Fruit fly (Drosophila melanogaster) whole organism, embryonic: ENCODE measurements around the gene Ppcs.

Experiments
- Ada2b ChIP-seq: fragments of 200-800 bp; sonication (Bioruptor generic); IDR thresholded peaks from 2 replicates; pipeline ENCODE4 v1.3.6; 2022; ENCODE audit warnings: missing biosample characterization, missing genetic modification characterization
- Adf1 ChIP-seq: fragments of 200-800 bp; sonication (Bioruptor generic); IDR thresholded peaks from 2 replicates; pipeline ENCODE4 v1.3.6; 2022; ENCODE audit warnings: missing biosample characterization, missing genetic modification characterization
- B-H2 ChIP-seq: fragments of 200-800 bp; sonication (Bioruptor generic); optimal IDR thresholded peaks from 2 replicates; lab custom pipeline; 2018; ENCODE audit warnings: missing biosample characterization, mild to moderate bottlenecking, missing genetic modification characterization
- Bteb2 ChIP-seq: fragments of 200-800 bp; sonication (Bioruptor generic); optimal IDR thresholded peaks from 2 replicates; lab custom pipeline; 2016; ENCODE audit warnings: missing biosample characterization, missing genetic modification characterization
- CG11085 ChIP-seq: fragments of 200-800 bp; sonication (Bioruptor generic); IDR thresholded peaks from 2 replicates; pipeline ENCODE4 v1.3.6; 2022; ENCODE audit warnings: missing biosample characterization, missing genetic modification characterization
- CG12942 ChIP-seq: fragments of 200-800 bp; sonication (Bioruptor generic); optimal IDR thresholded peaks from 3 replicates; lab custom pipeline; 2016; ENCODE audit warnings: missing biosample characterization, missing genetic modification characterization
- CG13123 ChIP-seq: fragments of 200-800 bp; sonication (Bioruptor generic); optimal IDR thresholded peaks from 2 replicates; lab custom pipeline; 2016; ENCODE audit warnings: missing biosample characterization, missing genetic modification characterization
- CG15479 ChIP-seq: fragments of 200-800 bp; sonication (Bioruptor generic); optimal IDR thresholded peaks from 3 replicates; lab custom pipeline; 2019; ENCODE audit warnings: missing biosample characterization, mild to moderate bottlenecking, missing genetic modification characterization, moderate library complexity
- CG1603 ChIP-seq: fragments of 200-800 bp; sonication (Bioruptor generic); optimal IDR thresholded peaks from 2 replicates; lab custom pipeline; 2019; ENCODE audit warnings: missing biosample characterization, mild to moderate bottlenecking, missing genetic modification characterization, moderate library complexity
- CG16813 ChIP-seq: fragments of 200-800 bp; sonication (Bioruptor generic); IDR thresholded peaks from 3 replicates; pipeline ENCODE4 v1.3.6; 2022; ENCODE audit warnings: missing biosample characterization, missing genetic modification characterization; ENCODE audit not compliant: partially characterized antibody
- CG17385 ChIP-seq: fragments of 200-800 bp; sonication (Bioruptor generic); optimal IDR thresholded peaks from 3 replicates; lab custom pipeline; 2018; ENCODE audit warnings: missing biosample characterization, mild to moderate bottlenecking, missing genetic modification characterization
- CG1832 ChIP-seq: fragments of 200-800 bp; sonication (Bioruptor generic); optimal IDR thresholded peaks from 2 replicates; lab custom pipeline; 2017; ENCODE audit warnings: missing biosample characterization, mild to moderate bottlenecking, missing genetic modification characterization, inconsistent platforms
- CG3065 ChIP-seq: fragments of 200-800 bp; sonication (Bioruptor generic); optimal IDR thresholded peaks from 2 replicates; lab custom pipeline; 2016; ENCODE audit warnings: missing biosample characterization, missing genetic modification characterization
- CG32532 ChIP-seq: fragments of 200-800 bp; sonication (Bioruptor generic); IDR thresholded peaks from 2 replicates; pipeline ENCODE4 v1.3.6; 2022; ENCODE audit warnings: missing biosample characterization, missing genetic modification characterization
- CG34422 ChIP-seq: fragments of 200-800 bp; sonication (Bioruptor generic); IDR thresholded peaks from 3 replicates; pipeline ENCODE4 v1.3.6; 2022; ENCODE audit warnings: missing biosample characterization, missing genetic modification characterization
- CG3726 ChIP-seq: fragments of 200-800 bp; sonication (Bioruptor generic); IDR thresholded peaks from 3 replicates; pipeline ENCODE4, ENCODE4 v1.3.6; 2022; ENCODE audit warnings: missing biosample characterization, missing genetic modification characterization
- CG3995 ChIP-seq: fragments of 200-800 bp; sonication (Bioruptor generic); optimal IDR thresholded peaks from 3 replicates; lab custom pipeline; 2016; ENCODE audit warnings: missing biosample characterization, missing genetic modification characterization
- CG4730 ChIP-seq: fragments of 200-800 bp; sonication (Bioruptor generic); IDR thresholded peaks from 2 replicates; pipeline ENCODE4 v1.3.6; 2022; ENCODE audit warnings: missing biosample characterization, missing genetic modification characterization
- CG7556 ChIP-seq: fragments of 200-800 bp; sonication (Bioruptor generic); optimal IDR thresholded peaks from 2 replicates; lab custom pipeline; 2017; ENCODE audit warnings: missing biosample characterization, mild to moderate bottlenecking, missing genetic modification characterization
- CG9797 ChIP-seq: fragments of 200-800 bp; sonication (Bioruptor generic); optimal IDR thresholded peaks from 3 replicates; lab custom pipeline; 2018; ENCODE audit warnings: missing biosample characterization, mild to moderate bottlenecking, missing genetic modification characterization
- Dll ChIP-seq: fragments of 200-800 bp; sonication (Bioruptor generic); IDR thresholded peaks from 4 replicates; pipeline ENCODE4 v1.3.6; 2022; ENCODE audit warnings: missing biosample characterization, missing genetic modification characterization; ENCODE audit not compliant: partially characterized antibody
- Dp ChIP-seq: fragments of 200-800 bp; sonication (Bioruptor generic); optimal IDR thresholded peaks from 2 replicates; lab custom pipeline; 2018; ENCODE audit warnings: missing biosample characterization, mild to moderate bottlenecking, missing genetic modification characterization, moderate library complexity
- Fer3 ChIP-seq: fragments of 200-800 bp; sonication (Bioruptor generic); optimal IDR thresholded peaks from 2 replicates; lab custom pipeline; 2018; ENCODE audit warnings: missing biosample characterization, mild to moderate bottlenecking, missing genetic modification characterization, moderate library complexity
- HHEX ChIP-seq: fragments of 200-800 bp; sonication (Bioruptor generic); optimal IDR thresholded peaks from 3 replicates; lab custom pipeline; 2017; ENCODE audit warnings: missing biosample characterization, mild to moderate bottlenecking, missing genetic modification characterization, missing genetic modification reagents
- HmgD ChIP-seq: fragments of 200-800 bp; sonication (Bioruptor generic); optimal IDR thresholded peaks from 3 replicates; lab custom pipeline; 2016; ENCODE audit warnings: missing biosample characterization, missing genetic modification characterization
- Hr78 ChIP-seq, 2 experiments: fragments of 200-800 bp in 1 of 2; fragments of >200 bp in 1 of 2; sonication (Bioruptor generic) in 1 of 2; optimal IDR thresholded peaks; 2 replicates each; lab custom pipeline; 2017 to 2019; ENCODE audit warnings: missing biosample characterization in 2 of 2, missing genetic modification characterization in 2 of 2, mild to moderate bottlenecking in 1 of 2, moderate library complexity in 1 of 2
- NC2β ChIP-seq: fragments of 200-800 bp; sonication (Bioruptor generic); optimal IDR thresholded peaks from 2 replicates; lab custom pipeline; 2016; ENCODE audit warnings: missing biosample characterization, missing genetic modification characterization
- Nf-YA ChIP-seq: fragments of 200-800 bp; sonication (Bioruptor generic); IDR thresholded peaks from 2 replicates; pipeline ENCODE4 v1.3.6; 2022; ENCODE audit warnings: missing biosample characterization, missing genetic modification characterization
- Trl ChIP-seq, 3 experiments: fragments of >200 bp in 2 of 3; fragments of 200-800 bp in 1 of 3; sonication (Bioruptor generic) in 1 of 3; optimal IDR thresholded peaks; 2 replicates in 1 of 3; 3 replicates in 2 of 3; lab custom pipeline; 2016 to 2017; ENCODE audit warnings: missing biosample characterization in 1 of 3, missing genetic modification characterization in 1 of 3
- Xrp1 ChIP-seq: fragments of 200-800 bp; sonication (Bioruptor generic); IDR thresholded peaks from 2 replicates; pipeline ENCODE4 v1.3.6; 2022; ENCODE audit warnings: missing biosample characterization, missing genetic modification characterization
- bab2 ChIP-seq: fragments of 200-800 bp; sonication (Bioruptor generic); optimal IDR thresholded peaks from 2 replicates; lab custom pipeline; 2016; ENCODE audit warnings: missing biosample characterization, missing genetic modification characterization
- cas ChIP-seq: fragments of 200-800 bp; sonication (Bioruptor generic); IDR thresholded peaks from 2 replicates; pipeline ENCODE4 v1.3.6; 2022; ENCODE audit warnings: missing biosample characterization, missing genetic modification characterization
- caup ChIP-seq: fragments of 200-800 bp; sonication (Bioruptor generic); optimal IDR thresholded peaks from 3 replicates; lab custom pipeline; 2017; ENCODE audit warnings: missing biosample characterization, mild to moderate bottlenecking, missing genetic modification characterization, moderate library complexity; ENCODE audit not compliant: severe bottlenecking
- chinmo ChIP-seq: fragments of 200-800 bp; sonication (Bioruptor generic); IDR thresholded peaks from 4 replicates; pipeline ENCODE4 v1.3.6; 2022; ENCODE audit warnings: missing biosample characterization, missing genetic modification characterization; ENCODE audit not compliant: partially characterized antibody
- dpn ChIP-seq, 2 experiments: fragments of 200-800 bp; sonication (Bioruptor generic); optimal IDR thresholded peaks; 3 replicates each; lab custom pipeline; 2016; ENCODE audit warnings: missing biosample characterization in 2 of 2, missing genetic modification characterization in 2 of 2
- fu2 ChIP-seq: fragments of 200-800 bp; sonication (Bioruptor generic); optimal IDR thresholded peaks from 2 replicates; lab custom pipeline; 2016; ENCODE audit warnings: missing biosample characterization, missing genetic modification characterization
- gcm2 ChIP-seq: fragments of 200-800 bp; sonication (Bioruptor generic); optimal IDR thresholded peaks from 2 replicates; lab custom pipeline; 2016; ENCODE audit warnings: missing biosample characterization, missing genetic modification characterization
- jigr1 ChIP-seq: fragments of 200-800 bp; sonication (Bioruptor generic); IDR thresholded peaks from 3 replicates; pipeline ENCODE4 v1.3.6; 2022; ENCODE audit warnings: missing biosample characterization, missing genetic modification characterization
- kay ChIP-seq: fragments of 200-800 bp; sonication (Bioruptor generic); optimal IDR thresholded peaks from 2 replicates; lab custom pipeline; 2016; ENCODE audit warnings: missing biosample characterization, missing genetic modification characterization
- ken ChIP-seq: fragments of 200-800 bp; sonication (Bioruptor generic); IDR thresholded peaks from 3 replicates; pipeline ENCODE4 v1.3.6; 2022; ENCODE audit warnings: missing biosample characterization, missing genetic modification characterization
- nerfin-1 ChIP-seq: fragments of 200-800 bp; sonication (Bioruptor generic); optimal IDR thresholded peaks from 3 replicates; lab custom pipeline; 2019; ENCODE audit warnings: missing biosample characterization, mild to moderate bottlenecking, missing genetic modification characterization, moderate library complexity
- odd ChIP-seq: fragments of 200-800 bp; sonication (Bioruptor generic); optimal IDR thresholded peaks from 2 replicates; lab custom pipeline; 2017; ENCODE audit warnings: missing biosample characterization, mild to moderate bottlenecking, missing genetic modification characterization
- org-1 ChIP-seq: fragments of 200-800 bp; sonication (Bioruptor generic); optimal IDR thresholded peaks from 2 replicates; lab custom pipeline; 2017; ENCODE audit warnings: missing biosample characterization, missing genetic modification characterization
- otp ChIP-seq: fragments of 200-800 bp; sonication (Bioruptor generic); IDR thresholded peaks from 3 replicates; pipeline ENCODE4, ENCODE4 v1.3.6; 2022; ENCODE audit warnings: missing biosample characterization, missing genetic modification characterization
- pho ChIP-seq: fragments of 200-800 bp; sonication (Bioruptor generic); optimal IDR thresholded peaks from 2 replicates; lab custom pipeline; 2016; ENCODE audit warnings: missing biosample characterization, missing genetic modification characterization
- pros ChIP-seq: fragments of 200-800 bp; sonication (Bioruptor generic); optimal IDR thresholded peaks from 3 replicates; lab custom pipeline; 2019; ENCODE audit warnings: missing biosample characterization, mild to moderate bottlenecking, missing genetic modification characterization, moderate library complexity
- run ChIP-seq: fragments of 200-800 bp; sonication (Bioruptor generic); optimal IDR thresholded peaks from 3 replicates; lab custom pipeline; 2018; ENCODE audit warnings: missing biosample characterization, mild to moderate bottlenecking, missing genetic modification characterization
- tup ChIP-seq: fragments of 200-800 bp; sonication (Bioruptor generic); optimal IDR thresholded peaks from 2 replicates; lab custom pipeline; 2016; ENCODE audit warnings: missing biosample characterization, mild to moderate bottlenecking, missing genetic modification characterization, moderate library complexity
- twi ChIP-seq: fragments of 200-800 bp; optimal IDR thresholded peaks from 2 replicates; lab custom pipeline; 2019; ENCODE audit warnings: missing biosample characterization, mild to moderate bottlenecking, missing genetic modification characterization, moderate library complexity
- unc-4 ChIP-seq: fragments of 200-800 bp; sonication (Bioruptor generic); IDR thresholded peaks from 2 replicates; pipeline ENCODE4 v1.3.6; 2022; ENCODE audit warnings: missing biosample characterization, missing genetic modification characterization; ENCODE audit not compliant: partially characterized antibody
- vfl ChIP-seq: fragments of 200-800 bp; sonication (Bioruptor generic); optimal IDR thresholded peaks from 2 replicates; lab custom pipeline; 2016; ENCODE audit warnings: missing biosample characterization, missing genetic modification characterization

Ppcs gene

dm6 chr3R:19094039-19094438, 53.7 kb downstream of the Ppcs start, which contains the start of gene cdi (continued):
- TF ChIP-seq CG3726, result no peak
- no peak for TF ChIP-seq CG11085 (GFP tag; lab: Robert Waterston, UW)
- no peak for TF ChIP-seq Fer3 (tag; lab: Kevin White, UChicago)
- TF ChIP-seq bab2 (GFP tag; lab: Kevin White, UChicago), result no peak
- no peak for TF ChIP-seq CG4730
- no peak; the same call in 1 of the 2 replicates for TF ChIP-seq Adf1 (GFP tag; lab: Robert Waterston, UW)
- TF ChIP-seq HmgD (GFP tag; lab: Kevin White, UChicago), result no peak
- no peak for TF ChIP-seq Ada2b (GFP tag; lab: Robert Waterston, UW)
- no peak for TF ChIP-seq cas (GFP tag; lab: Robert Waterston, UW)
- TF ChIP-seq Dll (GFP tag; lab: Robert Waterston, UW), result peak; percentile 73
- peak; percentile 75 for TF ChIP-seq unc-4 (GFP tag; lab: Robert Waterston, UW)
- TF ChIP-seq CG16813, result peak; percentile 67; the same call in 2 of the 3 replicates
- peak; percentile 68 for TF ChIP-seq CG9797 (GFP tag; lab: Kevin White, UChicago)
- TF ChIP-seq twi, result no peak
- no peak for TF ChIP-seq jigr1 (GFP tag; lab: Robert Waterston, UW)
- TF ChIP-seq ken (GFP tag; lab: Robert Waterston, UW), result no peak
- TF ChIP-seq CG3065 (GFP tag; lab: Kevin White, UChicago), result no peak
- TF ChIP-seq CG1832 (GFP tag; lab: Kevin White, UChicago), result no peak
- peak; percentile 63; the same call in 2 of the 3 replicates for TF ChIP-seq otp
- no peak for TF ChIP-seq CG15479
- no peak for TF ChIP-seq nerfin-1 (tag; lab: Kevin White, UChicago)
- TF ChIP-seq HHEX, result no peak
- TF ChIP-seq dpn (GFP tag; optimal IDR thresholded peaks at IDR 0.05; lab: Kevin White, UChicago), result peak in 1 of 2 experiments; percentile 4
- no peak for TF ChIP-seq Trl (optimal IDR thresholded peaks at IDR 0.05; lab: Kevin White, UChicago)
- no peak for TF ChIP-seq Trl (GFP tag; optimal IDR thresholded peaks at IDR 0.05; lab: Kevin White, UChicago)
- TF ChIP-seq vfl (GFP tag; lab: Kevin White, UChicago), result peak; percentile 8
- no peak for TF ChIP-seq pros (GFP tag; lab: Kevin White, UChicago)
- TF ChIP-seq Dp, result peak; percentile 3
- no peak for TF ChIP-seq run
- peak; percentile 38 for TF ChIP-seq CG1603 (tag; lab: Kevin White, UChicago)
- TF ChIP-seq kay (GFP tag; lab: Kevin White, UChicago), result no peak
- TF ChIP-seq caup (GFP tag; lab: Kevin White, UChicago), result peak; percentile 47
- TF ChIP-seq Bteb2 (GFP tag; lab: Kevin White, UChicago), result no peak
- no peak for TF ChIP-seq Nf-YA (GFP tag; lab: Robert Waterston, UW)
- TF ChIP-seq CG17385 (GFP tag; lab: Kevin White, UChicago), result peak; percentile 30
- no peak for TF ChIP-seq Hr78 (GFP tag; optimal IDR thresholded peaks at IDR 0.05; lab: Kevin White, UChicago)
- no peak for TF ChIP-seq NC2β (GFP tag; lab: Kevin White, UChicago)
- no peak for TF ChIP-seq CG3995 (GFP tag; lab: Kevin White, UChicago)
- peak; percentile 41; the same call in 1 of the 3 replicates for TF ChIP-seq CG34422 (GFP tag; lab: Robert Waterston, UW)
- TF ChIP-seq CG7556, result no peak
- no peak for TF ChIP-seq pho
- no peak for TF ChIP-seq odd (GFP tag; lab: Kevin White, UChicago)
- peak; percentile 43 for TF ChIP-seq B-H2 (GFP tag; lab: Kevin White, UChicago)
- no peak for TF ChIP-seq gcm2
- no peak for TF ChIP-seq fu2
- no peak for TF ChIP-seq tup (GFP tag; lab: Kevin White, UChicago)
- TF ChIP-seq CG12942 (GFP tag; lab: Kevin White, UChicago), result no peak
- no peak for TF ChIP-seq org-1 (GFP tag; lab: Kevin White, UChicago)
- TF ChIP-seq chinmo (GFP tag; lab: Robert Waterston, UW), result 0 out of 4 replicates have a peak, but pooled peaks have one; percentile 63
- no peak for TF ChIP-seq Xrp1 (GFP tag; lab: Robert Waterston, UW)
- TF ChIP-seq CG32532 (GFP tag; lab: Robert Waterston, UW), result no peak
- no peak for TF ChIP-seq CG13123 (GFP tag; lab: Kevin White, UChicago)
